Worm (Caenorhabditis elegans) whole organism, L3 larva: ENCODE results near the gene latd-1.

ENCODE experiments used
- R02D3.7 ChIP-seq: fragments of 150-350 bp; optimal IDR thresholded peaks from 2 replicates; lab custom pipeline; 2014; ENCODE audit warnings: missing biosample characterization, missing genetic modification characterization
- ZK546.5 ChIP-seq: sonication (generic microtip); optimal IDR thresholded peaks from 2 replicates; lab custom pipeline; 2017; ENCODE audit warnings: missing biosample characterization, missing genetic modification characterization
- aly-2 ChIP-seq: fragments of 150-350 bp; optimal IDR thresholded peaks from 2 replicates; lab custom pipeline; 2014; ENCODE audit warnings: missing biosample characterization, missing genetic modification characterization
- ceh-28 ChIP-seq: fragments of 150-350 bp; optimal IDR thresholded peaks from 2 replicates; lab custom pipeline; 2014; ENCODE audit warnings: missing biosample characterization, missing genetic modification reagents, missing genetic modification characterization
- ceh-82 ChIP-seq: fragments of 150-350 bp; optimal IDR thresholded peaks from 2 replicates; lab custom pipeline; 2014; ENCODE audit warnings: missing biosample characterization, missing genetic modification characterization
- ceh-9 ChIP-seq: sonication (generic microtip); optimal IDR thresholded peaks from 2 replicates; lab custom pipeline; 2018; ENCODE audit warnings: missing biosample characterization, missing genetic modification characterization
- daf-12 ChIP-seq: fragments of 150-350 bp; optimal IDR thresholded peaks from 2 replicates; lab custom pipeline; 2014; ENCODE audit warnings: missing biosample characterization, missing genetic modification reagents, missing genetic modification characterization
- egl-27 ChIP-seq: sonication (generic microtip); optimal IDR thresholded peaks from 4 replicates; lab custom pipeline; 2017; ENCODE audit warnings: missing biosample characterization, missing genetic modification reagents, missing genetic modification characterization
- elt-1 ChIP-seq: fragments of 150-350 bp; optimal IDR thresholded peaks from 2 replicates; lab custom pipeline; 2014; ENCODE audit warnings: missing biosample characterization, missing genetic modification characterization
- elt-2 ChIP-seq: sonication (generic microtip); optimal IDR thresholded peaks from 2 replicates; lab custom pipeline; 2016; ENCODE audit warnings: missing genetic modification reagents, mild to moderate bottlenecking, missing genetic modification characterization, missing compliant biosample characterization
- elt-3 ChIP-seq, 3 experiments: fragments of 150-350 bp in 1 of 3; sonication (generic microtip) in 2 of 3; optimal IDR thresholded peaks; 2 replicates in 2 of 3; 4 replicates in 1 of 3; lab custom pipeline; 2014 to 2017; ENCODE audit warnings: missing biosample characterization in 3 of 3, missing genetic modification characterization in 3 of 3
- eor-1 ChIP-seq, 2 experiments: fragments of 150-350 bp; optimal IDR thresholded peaks; 2 replicates each; lab custom pipeline; 2014 to 2018; ENCODE audit warnings: missing biosample characterization in 2 of 2, missing genetic modification characterization in 2 of 2
- fkh-2 ChIP-seq: fragments of 150-350 bp; optimal IDR thresholded peaks from 2 replicates; lab custom pipeline; 2014; ENCODE audit warnings: missing biosample characterization, missing genetic modification reagents, missing genetic modification characterization
- fos-1 ChIP-seq: fragments of 150-350 bp; optimal IDR thresholded peaks from 2 replicates; lab custom pipeline; 2014; ENCODE audit warnings: missing biosample characterization, missing genetic modification characterization
- hmg-11 ChIP-seq: sonication (generic microtip); optimal IDR thresholded peaks from 2 replicates; lab custom pipeline; 2016; ENCODE audit warnings: missing genetic modification characterization, missing compliant biosample characterization
- jun-1 ChIP-seq: fragments of 150-350 bp; optimal IDR thresholded peaks from 2 replicates; lab custom pipeline; 2014; ENCODE audit warnings: missing biosample characterization, missing genetic modification reagents, missing genetic modification characterization
- lsy-12 ChIP-seq: sonication (generic microtip); optimal IDR thresholded peaks from 2 replicates; lab custom pipeline; 2016; ENCODE audit warnings: mild to moderate bottlenecking, missing genetic modification characterization, missing compliant biosample characterization
- mdl-1 ChIP-seq: fragments of 150-350 bp; optimal IDR thresholded peaks from 2 replicates; lab custom pipeline; 2014; ENCODE audit warnings: missing biosample characterization, missing genetic modification characterization
- mml-1 ChIP-seq: fragments of 150-350 bp; sonication (generic microtip); optimal IDR thresholded peaks from 3 replicates; lab custom pipeline; 2014; ENCODE audit warnings: missing biosample characterization, missing genetic modification characterization
- nhr-11 ChIP-seq: fragments of 150-350 bp; optimal IDR thresholded peaks from 2 replicates; lab custom pipeline; 2014; ENCODE audit warnings: missing biosample characterization, missing genetic modification characterization
- nhr-12 ChIP-seq: fragments of 150-350 bp; optimal IDR thresholded peaks from 2 replicates; lab custom pipeline; 2014; ENCODE audit warnings: missing biosample characterization, missing genetic modification characterization
- nhr-23 ChIP-seq: fragments of 150-350 bp; optimal IDR thresholded peaks from 2 replicates; lab custom pipeline; 2014; ENCODE audit warnings: missing biosample characterization, missing genetic modification reagents, missing genetic modification characterization
- nhr-237 ChIP-seq: fragments of 150-350 bp; optimal IDR thresholded peaks from 2 replicates; lab custom pipeline; 2014; ENCODE audit warnings: missing biosample characterization, missing genetic modification characterization
- nhr-25 ChIP-seq: sonication (generic microtip); optimal IDR thresholded peaks from 2 replicates; lab custom pipeline; 2017; ENCODE audit warnings: missing biosample characterization, missing genetic modification characterization
- nhr-28 ChIP-seq: fragments of 150-350 bp; optimal IDR thresholded peaks from 2 replicates; lab custom pipeline; 2014; ENCODE audit warnings: missing biosample characterization, missing genetic modification characterization
- nhr-43 ChIP-seq: sonication (generic microtip); optimal IDR thresholded peaks from 2 replicates; lab custom pipeline; 2016; ENCODE audit warnings: mild to moderate bottlenecking, missing genetic modification characterization, missing compliant biosample characterization; ENCODE audit not compliant: poor library complexity, severe bottlenecking
- nhr-67 ChIP-seq: fragments of 150-350 bp; optimal IDR thresholded peaks from 2 replicates; lab custom pipeline; 2014; ENCODE audit warnings: missing biosample characterization, missing genetic modification characterization
- nhr-77 ChIP-seq: fragments of 150-350 bp; optimal IDR thresholded peaks from 2 replicates; lab custom pipeline; 2014; ENCODE audit warnings: missing biosample characterization, missing genetic modification characterization
- pha-4 ChIP-seq: fragments of 150-350 bp; optimal IDR thresholded peaks from 2 replicates; lab custom pipeline; 2014; ENCODE audit warnings: missing biosample characterization, missing genetic modification reagents, missing genetic modification characterization
- pqm-1 ChIP-seq: fragments of 150-350 bp; optimal IDR thresholded peaks from 2 replicates; lab custom pipeline; 2017; ENCODE audit warnings: missing biosample characterization, missing genetic modification characterization, inconsistent platforms
- sea-2 ChIP-seq: fragments of 150-350 bp; sonication (generic microtip); optimal IDR thresholded peaks from 4 replicates; lab custom pipeline; 2014; ENCODE audit warnings: missing biosample characterization, missing genetic modification reagents, missing genetic modification characterization
- skn-1 ChIP-seq: fragments of 150-350 bp; optimal IDR thresholded peaks from 2 replicates; lab custom pipeline; 2014; ENCODE audit warnings: missing biosample characterization, missing genetic modification characterization
- tbx-2 ChIP-seq: sonication (generic microtip); optimal IDR thresholded peaks from 2 replicates; lab custom pipeline; 2016; ENCODE audit warnings: mild to moderate bottlenecking, missing genetic modification characterization, missing compliant biosample characterization
- unc-39 ChIP-seq: sonication (generic microtip); optimal IDR thresholded peaks from 4 replicates; lab custom pipeline; 2017; ENCODE audit warnings: missing biosample characterization, missing genetic modification characterization
- unc-62 ChIP-seq: fragments of 150-350 bp; sonication (generic microtip); optimal IDR thresholded peaks from 4 replicates; lab custom pipeline; 2014; ENCODE audit warnings: missing biosample characterization, missing genetic modification reagents, missing genetic modification characterization
- zag-1 ChIP-seq: fragments of 150-350 bp; optimal IDR thresholded peaks from 2 replicates; lab custom pipeline; 2014; ENCODE audit warnings: missing biosample characterization, missing genetic modification characterization

latd-1 gene

ce11 chrX:7888915-7889314 is 8.7 kb downstream of the latd-1 start, which contains the start of gene C39D10.2:
Gene C39D10.2 (plus strand): TSS chrX:7889215.
- no peak for TF ChIP-seq tbx-2 (tag; lab: Kevin White, UChicago)
- no peak for TF ChIP-seq mdl-1 (tag; lab: Kevin White, UChicago)
- no peak for TF ChIP-seq lsy-12
- TF ChIP-seq elt-3 (tag; optimal IDR thresholded peaks at IDR 0.05; lab: Kevin White, UChicago) = no peak
- no peak for TF ChIP-seq pqm-1 (tag; lab: Kevin White, UChicago)
- TF ChIP-seq, all 47 proteins: peak for 0

ce11 chrX:7886200-7886599 is 11.4 kb downstream of the latd-1 start:
- TF ChIP-seq pqm-1 (tag; lab: Kevin White, UChicago) (no peak), ceh-28 (tag; lab: Kevin White, UChicago) (no peak)

- TF ChIP-seq nhr-67 (tag; lab: Kevin White, UChicago) (no peak), sea-2 (GFP tag; lab: Kevin White, UChicago) (no peak), ceh-82 (tag; lab: Kevin White, UChicago) (no peak), egl-27 (tag; lab: Kevin White, UChicago) (no peak), elt-3 (tag; optimal IDR thresholded peaks at IDR 0.05; lab: Kevin White, UChicago) (no peak), elt-2 (tag; lab: Kevin White, UChicago) (no peak), fkh-2 (tag; lab: Kevin White, UChicago) (no peak), ZK546.5 (no peak), pha-4 (tag; lab: Kevin White, UChicago) (no peak), zag-1 (tag; lab: Kevin White, UChicago) (no peak), nhr-77 (tag; lab: Kevin White, UChicago) (no peak), nhr-28 (no peak), nhr-23 (tag; lab: Kevin White, UChicago) (no peak), pqm-1 (tag; lab: Kevin White, UChicago) (no peak), nhr-237 (no peak), unc-39 (tag; lab: Kevin White, UChicago) (no peak), fos-1 (no peak), nhr-25 (tag; lab: Kevin White, UChicago) (no peak)
These were observed 13.6 kb downstream of the latd-1 start, which contains the start of gene pcyt-2.2 for ce11 chrX:7883994-7884393. Gene pcyt-2.2 (plus strand): TSS chrX:7884294.

- TF ChIP-seq nhr-11 = no peak
- no peak for TF ChIP-seq aly-2 (tag; lab: Kevin White, UChicago)
- no peak for TF ChIP-seq nhr-237
- no peak for TF ChIP-seq unc-62 (GFP tag; lab: Kevin White, UChicago)
- no peak for TF ChIP-seq egl-27 (tag; lab: Kevin White, UChicago)
- TF ChIP-seq mml-1 (tag; lab: Kevin White, UChicago) = no peak
- TF ChIP-seq pha-4 (tag; lab: Kevin White, UChicago) = no peak
- TF ChIP-seq jun-1 = no peak
- no peak for TF ChIP-seq eor-1 (tag; optimal IDR thresholded peaks at IDR 0.05; lab: Kevin White, UChicago)
- TF ChIP-seq nhr-67 (tag; lab: Kevin White, UChicago) = no peak
- no peak for TF ChIP-seq tbx-2 (tag; lab: Kevin White, UChicago)
- no peak for TF ChIP-seq nhr-28
- TF ChIP-seq nhr-43 = no peak
- no peak for TF ChIP-seq elt-1
- TF ChIP-seq R02D3.7 (tag; lab: Kevin White, UChicago) = no peak
- no peak for TF ChIP-seq skn-1
- TF ChIP-seq ceh-9 (tag; lab: Kevin White, UChicago) = no peak
- TF ChIP-seq elt-2 (tag; lab: Kevin White, UChicago) = no peak
- no peak for TF ChIP-seq hmg-11 (tag; lab: Kevin White, UChicago)
- TF ChIP-seq nhr-12 (tag; lab: Kevin White, UChicago) = no peak
These were observed 16.3 kb downstream of the latd-1 start for ce11 chrX:7881307-7881706.

ce11 chrX:7880848-7881247 is 16.7 kb downstream of the latd-1 start, which contains the start of gene C39D10.8:
Gene C39D10.8 (minus strand): TSS chrX:7880948.
- peak; percentile 48 for TF ChIP-seq elt-1
- TF ChIP-seq skn-1 = no peak
- no peak for TF ChIP-seq daf-12 (tag; lab: Kevin White, UChicago)
- TF ChIP-seq pha-4 (tag; lab: Kevin White, UChicago) = no peak
- peak; percentile 53 for TF ChIP-seq ceh-28 (tag; lab: Kevin White, UChicago)
- no peak for TF ChIP-seq unc-39 (tag; lab: Kevin White, UChicago)
- TF ChIP-seq ZK546.5 = no peak
- TF ChIP-seq egl-27 (tag; lab: Kevin White, UChicago) = no peak
- no peak for TF ChIP-seq ceh-82 (tag; lab: Kevin White, UChicago)
- peak in 1 of 3 experiments; percentile 6 for TF ChIP-seq elt-3 (tag; optimal IDR thresholded peaks at IDR 0.05; lab: Kevin White, UChicago)
